Worm (Caenorhabditis elegans) whole organism, L3 larva: Measurements from ENCODE around the gene C35D10.7.

Source experiments
- R02D3.7 ChIP-seq: fragments of 150-350 bp; optimal IDR thresholded peaks from 2 replicates; lab custom pipeline; 2014; ENCODE audit warnings: missing biosample characterization, missing genetic modification characterization
- ZK546.5 ChIP-seq: sonication (generic microtip); optimal IDR thresholded peaks from 2 replicates; lab custom pipeline; 2017; ENCODE audit warnings: missing biosample characterization, missing genetic modification characterization
- ama-1 ChIP-seq: fragments of 150-350 bp; optimal IDR thresholded peaks from 2 replicates; lab custom pipeline; 2018
- ceh-16 ChIP-seq: sonication (generic microtip); optimal IDR thresholded peaks from 2 replicates; lab custom pipeline; 2017; ENCODE audit warnings: missing biosample characterization, missing genetic modification characterization
- ceh-82 ChIP-seq: fragments of 150-350 bp; optimal IDR thresholded peaks from 2 replicates; lab custom pipeline; 2014; ENCODE audit warnings: missing biosample characterization, missing genetic modification characterization
- ceh-9 ChIP-seq: sonication (generic microtip); optimal IDR thresholded peaks from 2 replicates; lab custom pipeline; 2018; ENCODE audit warnings: missing biosample characterization, missing genetic modification characterization
- daf-12 ChIP-seq: fragments of 150-350 bp; optimal IDR thresholded peaks from 2 replicates; lab custom pipeline; 2014; ENCODE audit warnings: missing biosample characterization, missing genetic modification reagents, missing genetic modification characterization
- egl-27 ChIP-seq: sonication (generic microtip); optimal IDR thresholded peaks from 4 replicates; lab custom pipeline; 2017; ENCODE audit warnings: missing biosample characterization, missing genetic modification reagents, missing genetic modification characterization
- egl-5 ChIP-seq: fragments of 150-350 bp; optimal IDR thresholded peaks from 2 replicates; lab custom pipeline; 2017; ENCODE audit warnings: missing biosample characterization, missing genetic modification reagents, missing genetic modification characterization, inconsistent platforms
- elt-1 ChIP-seq: fragments of 150-350 bp; optimal IDR thresholded peaks from 2 replicates; lab custom pipeline; 2014; ENCODE audit warnings: missing biosample characterization, missing genetic modification characterization
- elt-2 ChIP-seq: sonication (generic microtip); optimal IDR thresholded peaks from 2 replicates; lab custom pipeline; 2016; ENCODE audit warnings: missing genetic modification reagents, mild to moderate bottlenecking, missing genetic modification characterization, missing compliant biosample characterization
- elt-3 ChIP-seq, 3 experiments: fragments of 150-350 bp in 1 of 3; sonication (generic microtip) in 2 of 3; optimal IDR thresholded peaks; 2 replicates in 2 of 3; 4 replicates in 1 of 3; lab custom pipeline; 2014 to 2017; ENCODE audit warnings: missing biosample characterization in 3 of 3, missing genetic modification characterization in 3 of 3
- fkh-10 ChIP-seq: sonication (generic microtip); optimal IDR thresholded peaks from 2 replicates; lab custom pipeline; 2017; ENCODE audit warnings: missing biosample characterization, missing genetic modification reagents, missing genetic modification characterization
- fkh-2 ChIP-seq: fragments of 150-350 bp; optimal IDR thresholded peaks from 2 replicates; lab custom pipeline; 2014; ENCODE audit warnings: missing biosample characterization, missing genetic modification reagents, missing genetic modification characterization
- fos-1 ChIP-seq: fragments of 150-350 bp; optimal IDR thresholded peaks from 2 replicates; lab custom pipeline; 2014; ENCODE audit warnings: missing biosample characterization, missing genetic modification characterization
- hmg-11 ChIP-seq: sonication (generic microtip); optimal IDR thresholded peaks from 2 replicates; lab custom pipeline; 2016; ENCODE audit warnings: missing genetic modification characterization, missing compliant biosample characterization
- jun-1 ChIP-seq: fragments of 150-350 bp; optimal IDR thresholded peaks from 2 replicates; lab custom pipeline; 2014; ENCODE audit warnings: missing biosample characterization, missing genetic modification reagents, missing genetic modification characterization
- lin-15B ChIP-seq: fragments of 150-350 bp; optimal IDR thresholded peaks from 2 replicates; lab custom pipeline; 2014; ENCODE audit warnings: missing biosample characterization, missing genetic modification characterization
- lsy-12 ChIP-seq: sonication (generic microtip); optimal IDR thresholded peaks from 2 replicates; lab custom pipeline; 2016; ENCODE audit warnings: mild to moderate bottlenecking, missing genetic modification characterization, missing compliant biosample characterization
- mdl-1 ChIP-seq: fragments of 150-350 bp; optimal IDR thresholded peaks from 2 replicates; lab custom pipeline; 2014; ENCODE audit warnings: missing biosample characterization, missing genetic modification characterization
- nfya-1 ChIP-seq: sonication (generic microtip); optimal IDR thresholded peaks from 2 replicates; lab custom pipeline; 2017; ENCODE audit warnings: missing genetic modification characterization, mild to moderate bottlenecking, missing compliant biosample characterization, antibody characterized with exemption, moderate library complexity; ENCODE audit not compliant: insufficient read depth
- nhr-11 ChIP-seq: fragments of 150-350 bp; optimal IDR thresholded peaks from 2 replicates; lab custom pipeline; 2014; ENCODE audit warnings: missing biosample characterization, missing genetic modification characterization
- nhr-12 ChIP-seq: fragments of 150-350 bp; optimal IDR thresholded peaks from 2 replicates; lab custom pipeline; 2014; ENCODE audit warnings: missing biosample characterization, missing genetic modification characterization
- nhr-237 ChIP-seq: fragments of 150-350 bp; optimal IDR thresholded peaks from 2 replicates; lab custom pipeline; 2014; ENCODE audit warnings: missing biosample characterization, missing genetic modification characterization
- nhr-25 ChIP-seq: sonication (generic microtip); optimal IDR thresholded peaks from 2 replicates; lab custom pipeline; 2017; ENCODE audit warnings: missing biosample characterization, missing genetic modification characterization
- nhr-28 ChIP-seq: fragments of 150-350 bp; optimal IDR thresholded peaks from 2 replicates; lab custom pipeline; 2014; ENCODE audit warnings: missing biosample characterization, missing genetic modification characterization
- nhr-43 ChIP-seq: sonication (generic microtip); optimal IDR thresholded peaks from 2 replicates; lab custom pipeline; 2016; ENCODE audit warnings: mild to moderate bottlenecking, missing genetic modification characterization, missing compliant biosample characterization; ENCODE audit not compliant: poor library complexity, severe bottlenecking
- nhr-76 ChIP-seq: fragments of 150-350 bp; sonication (generic microtip); optimal IDR thresholded peaks from 5 replicates; lab custom pipeline; 2014; ENCODE audit warnings: missing biosample characterization, missing genetic modification characterization
- nhr-77 ChIP-seq: fragments of 150-350 bp; optimal IDR thresholded peaks from 2 replicates; lab custom pipeline; 2014; ENCODE audit warnings: missing biosample characterization, missing genetic modification characterization
- pha-4 ChIP-seq: fragments of 150-350 bp; optimal IDR thresholded peaks from 2 replicates; lab custom pipeline; 2014; ENCODE audit warnings: missing biosample characterization, missing genetic modification reagents, missing genetic modification characterization
- pqm-1 ChIP-seq: fragments of 150-350 bp; optimal IDR thresholded peaks from 2 replicates; lab custom pipeline; 2017; ENCODE audit warnings: missing biosample characterization, missing genetic modification characterization, inconsistent platforms
- sea-2 ChIP-seq: fragments of 150-350 bp; sonication (generic microtip); optimal IDR thresholded peaks from 4 replicates; lab custom pipeline; 2014; ENCODE audit warnings: missing biosample characterization, missing genetic modification reagents, missing genetic modification characterization
- skn-1 ChIP-seq: fragments of 150-350 bp; optimal IDR thresholded peaks from 2 replicates; lab custom pipeline; 2014; ENCODE audit warnings: missing biosample characterization, missing genetic modification characterization
- tbx-2 ChIP-seq: sonication (generic microtip); optimal IDR thresholded peaks from 2 replicates; lab custom pipeline; 2016; ENCODE audit warnings: mild to moderate bottlenecking, missing genetic modification characterization, missing compliant biosample characterization
- unc-39 ChIP-seq: sonication (generic microtip); optimal IDR thresholded peaks from 4 replicates; lab custom pipeline; 2017; ENCODE audit warnings: missing biosample characterization, missing genetic modification characterization
- unc-62 ChIP-seq: fragments of 150-350 bp; sonication (generic microtip); optimal IDR thresholded peaks from 4 replicates; lab custom pipeline; 2014; ENCODE audit warnings: missing biosample characterization, missing genetic modification reagents, missing genetic modification characterization
- zag-1 ChIP-seq: fragments of 150-350 bp; optimal IDR thresholded peaks from 2 replicates; lab custom pipeline; 2014; ENCODE audit warnings: missing biosample characterization, missing genetic modification characterization
- ztf-11 ChIP-seq: fragments of 150-350 bp; optimal IDR thresholded peaks from 2 replicates; lab custom pipeline; 2014; ENCODE audit warnings: missing biosample characterization, missing genetic modification characterization
- ztf-4 ChIP-seq: fragments of 150-350 bp; optimal IDR thresholded peaks from 2 replicates; lab custom pipeline; 2014; ENCODE audit warnings: missing biosample characterization, missing genetic modification characterization

Gene C35D10.7

DNA sequence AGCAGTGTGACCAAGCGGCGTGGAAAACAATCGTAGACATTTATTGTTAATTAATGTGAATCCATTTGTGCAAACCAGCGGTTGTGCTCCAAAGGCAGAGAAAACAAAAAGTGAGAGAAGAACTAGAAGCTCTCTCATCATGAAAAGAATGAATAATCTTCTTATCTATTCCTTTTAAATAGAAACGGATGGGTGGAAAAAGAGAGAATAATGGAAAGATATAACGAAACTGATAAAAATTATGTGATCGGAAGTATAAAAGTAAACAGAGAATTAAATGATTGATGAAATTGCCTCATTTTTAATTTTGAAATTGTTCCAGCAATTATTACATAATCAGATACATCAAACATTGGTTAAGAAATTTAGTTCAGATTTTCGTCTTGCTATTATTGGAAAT lies 27.4 kb downstream of the C35D10.7 start, which contains the start of gene clec-5 (continued):
- no peak for TF ChIP-seq zag-1 (tag; lab: Kevin White, UChicago)

DNA sequence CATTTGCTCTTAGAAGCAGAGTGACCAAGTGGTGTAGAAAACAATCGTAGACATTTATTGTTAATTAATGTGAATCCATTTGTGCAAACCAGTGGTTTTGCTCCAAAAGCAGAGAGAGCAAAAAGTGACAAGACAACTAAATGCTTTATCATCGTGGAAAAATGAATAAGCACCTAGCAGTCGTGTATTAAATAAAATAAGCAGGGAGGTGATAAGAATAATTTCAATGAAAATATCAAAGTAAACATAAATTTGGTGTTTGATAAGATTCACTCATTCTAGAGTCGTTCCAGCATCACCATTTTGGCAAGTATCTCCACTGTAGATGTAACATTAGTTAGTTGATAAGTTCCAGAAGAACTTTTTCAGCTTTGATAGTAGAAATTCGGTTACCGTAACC lies 31.3 kb downstream of the C35D10.7 start, which contains the start of gene clec-6:
clec-6 (minus strand) TSS at position 154 of the 400 bp plus-strand sequence.
- peak; percentile 60 for TF ChIP-seq elt-2 (tag; lab: Kevin White, UChicago)
- peak; percentile 23 for TF ChIP-seq pqm-1 (tag; lab: Kevin White, UChicago)
- peak; percentile 33 for TF ChIP-seq pha-4 (tag; lab: Kevin White, UChicago)
- no peak for TF ChIP-seq R02D3.7 (tag; lab: Kevin White, UChicago)

DNA sequence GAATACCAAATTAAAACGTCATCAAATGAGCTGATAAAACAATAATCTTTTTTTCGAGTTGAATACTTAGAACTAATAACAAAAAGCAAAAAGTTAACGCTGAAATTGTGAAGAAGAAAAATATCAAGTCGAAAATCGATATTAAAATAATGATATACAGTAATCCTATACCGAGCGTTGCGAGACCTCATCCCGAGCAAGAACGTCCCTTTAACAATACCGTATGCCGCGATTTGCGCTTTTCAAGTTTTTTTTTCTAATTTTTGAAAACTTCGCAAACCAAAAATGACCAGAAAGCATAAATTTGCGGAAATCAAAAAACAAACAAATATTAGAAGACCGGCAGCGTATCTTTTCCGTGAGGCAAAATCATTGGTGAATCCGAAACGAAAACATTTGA lies 35.0 kb downstream of the C35D10.7 start, which contains the start of gene F26F4.5:
F26F4.5 (minus strand) TSS at position 256 of the 400 bp plus-strand sequence.
- TF ChIP-seq pha-4 (tag; lab: Kevin White, UChicago) (peak; percentile 29), fkh-2 (tag; lab: Kevin White, UChicago) (no peak)

DNA sequence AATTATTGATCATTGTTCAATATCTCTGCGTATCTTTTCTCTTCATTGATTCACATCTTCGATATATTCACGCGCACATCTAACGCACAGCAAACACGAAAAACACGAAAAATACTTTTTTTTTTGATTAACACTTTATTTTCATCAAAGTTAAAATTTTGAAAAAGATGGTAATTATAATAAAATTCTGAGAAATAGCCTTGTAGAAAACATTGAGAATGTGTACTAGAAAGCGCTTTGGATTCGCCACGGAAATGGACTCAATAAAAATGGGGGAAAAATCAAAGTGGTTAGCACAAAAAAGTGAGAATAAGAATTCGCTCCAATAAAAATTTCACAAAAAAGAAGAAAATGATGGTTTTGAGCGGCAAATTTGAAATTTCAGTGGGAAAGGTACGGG lies 37.5 kb downstream of the C35D10.7 start, which contains the start of gene F26F4.6:
F26F4.6 (minus strand) TSS at position 101 of the 400 bp plus-strand sequence.
- no peak for TF ChIP-seq unc-39 (tag; lab: Kevin White, UChicago)
- no peak for TF ChIP-seq ceh-82 (tag; lab: Kevin White, UChicago)

- TF ChIP-seq ceh-16 (tag; lab: Kevin White, UChicago) (no peak), egl-5 (tag; lab: Kevin White, UChicago) (no peak), nfya-1 (tag; lab: Kevin White, UChicago) (no peak)
- TF ChIP-seq, all 47 proteins: peak for 0
Measured at ce11 chrIII:4895313-4895712, 39.3 kb downstream of the C35D10.7 start.

DNA sequence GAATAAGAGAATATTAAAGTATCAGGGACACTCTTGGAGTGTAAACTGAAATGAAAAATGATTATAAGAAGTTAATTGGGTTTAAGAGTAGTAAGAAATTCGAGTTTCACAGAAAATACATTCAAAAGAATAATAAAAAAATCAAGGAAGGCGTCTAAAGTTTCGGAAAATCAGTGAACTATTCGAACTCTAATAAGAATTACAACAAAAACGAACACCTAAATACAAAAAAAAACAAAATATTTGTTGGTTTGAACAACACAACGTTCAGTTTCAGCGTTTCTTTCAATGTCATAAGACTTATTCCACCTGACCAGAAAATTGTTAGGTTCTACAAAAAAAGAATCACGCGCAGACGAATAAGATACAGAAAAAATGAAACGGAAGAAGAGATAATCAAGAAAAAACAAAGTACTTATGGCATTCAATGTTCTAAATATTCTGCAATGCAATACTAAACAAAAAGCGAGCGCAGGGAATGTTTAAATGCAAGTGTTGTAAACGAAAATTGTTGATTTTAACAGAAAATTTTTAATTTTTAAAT lies 43.1 kb downstream of the C35D10.7 start, which contains the start of gene nhl-2:
nhl-2 (minus strand) TSS at position 51 of the 544 bp plus-strand sequence.
- TF ChIP-seq ceh-82 (tag; lab: Kevin White, UChicago) (no peak), fos-1 (no peak), daf-12 (tag; lab: Kevin White, UChicago) (no peak), hmg-11 (tag; lab: Kevin White, UChicago) (no peak), nhr-28 (no peak), skn-1 (no peak), elt-2 (tag; lab: Kevin White, UChicago) (no peak), egl-5 (tag; lab: Kevin White, UChicago) (no peak), ztf-4 (tag; lab: Kevin White, UChicago) (no peak), ztf-11 (no peak), lin-15B (no peak), ceh-9 (tag; lab: Kevin White, UChicago) (no peak), pqm-1 (tag; lab: Kevin White, UChicago) (no peak), unc-62 (GFP tag; lab: Kevin White, UChicago) (no peak)
- TF ChIP-seq, all 47 proteins: peak for 0

DNA sequence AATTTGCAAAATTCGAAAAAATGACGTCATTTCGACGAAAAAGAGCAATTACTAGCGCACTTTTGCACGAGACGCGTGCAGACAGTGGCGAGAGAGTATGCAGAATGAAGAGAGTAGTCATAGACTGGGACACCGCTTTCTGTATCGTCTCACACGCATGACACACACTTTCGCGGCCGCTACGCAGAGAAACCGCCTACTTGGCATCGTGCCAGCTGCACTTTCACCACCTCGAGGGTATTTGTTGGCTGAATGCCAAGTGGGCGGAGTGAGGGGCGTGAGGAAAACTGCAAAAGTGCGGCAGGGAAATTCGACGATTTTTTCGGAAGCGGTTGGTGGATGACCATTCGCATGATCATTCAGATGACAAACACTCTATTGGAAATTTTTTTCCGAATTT lies 43.7 kb downstream of the C35D10.7 start:
- peak; percentile 99 for TF ChIP-seq fkh-10 (GFP tag; lab: Kevin White, UChicago)
- TF ChIP-seq fos-1 = peak; percentile 97
- no peak for TF ChIP-seq fkh-2 (tag; lab: Kevin White, UChicago)
- peak; percentile 33 for TF ChIP-seq unc-39 (tag; lab: Kevin White, UChicago)
- TF ChIP-seq tbx-2 (tag; lab: Kevin White, UChicago) = peak; percentile 97
- TF ChIP-seq jun-1 (tag; lab: Kevin White, UChicago) = peak; percentile 98
- peak; percentile 98 for TF ChIP-seq lsy-12 (tag; lab: Kevin White, UChicago)
- peak; percentile 85 for TF ChIP-seq elt-1 (tag; lab: Kevin White, UChicago)
- peak; percentile 87 for TF ChIP-seq sea-2 (GFP tag; lab: Kevin White, UChicago)
- peak; percentile 98 for TF ChIP-seq nhr-43 (tag; lab: Kevin White, UChicago)
- TF ChIP-seq nhr-237 (tag; lab: Kevin White, UChicago) = no peak
- peak; percentile 88 for TF ChIP-seq ztf-4 (tag; lab: Kevin White, UChicago)
- peak; percentile 97 for TF ChIP-seq mdl-1 (tag; lab: Kevin White, UChicago)
- peak; percentile 97 for TF ChIP-seq unc-62 (GFP tag; lab: Kevin White, UChicago)
- peak; percentile 82 for TF ChIP-seq ama-1 (lab: Kevin White, UChicago)
- peak; percentile 100 for TF ChIP-seq nhr-25
- TF ChIP-seq nfya-1 (tag; lab: Kevin White, UChicago) = peak; percentile 99
- TF ChIP-seq egl-5 (tag; lab: Kevin White, UChicago) = peak; percentile 94
- TF ChIP-seq nhr-76 (tag; lab: Kevin White, UChicago) = peak; percentile 75
- peak; percentile 95 for TF ChIP-seq egl-27 (tag; lab: Kevin White, UChicago)
- TF ChIP-seq nhr-28 = no peak
- peak; percentile 58 for TF ChIP-seq ZK546.5 (tag; lab: Kevin White, UChicago)
- TF ChIP-seq nhr-77 (tag; lab: Kevin White, UChicago) = peak; percentile 93
- peak in 2 of 3 experiments; percentile 25 to 95 for TF ChIP-seq elt-3 (tag; optimal IDR thresholded peaks at IDR 0.05; lab: Kevin White, UChicago)
- peak; percentile 96 for TF ChIP-seq lin-15B
- no peak for TF ChIP-seq nhr-12 (tag; lab: Kevin White, UChicago)
- TF ChIP-seq nhr-11 (tag; lab: Kevin White, UChicago) = peak; percentile 95
